Fruit fly (Drosophila melanogaster) whole organism, embryonic: Measurements from ENCODE around the gene CG14339.

Experiments used
- CG10147 ChIP-seq: fragments of 200-800 bp; sonication (Bioruptor generic); optimal IDR thresholded peaks from 2 replicates; lab custom pipeline; 2019; ENCODE audit warnings: missing biosample characterization, mild to moderate bottlenecking, missing genetic modification characterization, moderate library complexity
- CG10462 ChIP-seq: fragments of 200-800 bp; sonication (Bioruptor generic); optimal IDR thresholded peaks from 2 replicates; lab custom pipeline; 2016; ENCODE audit warnings: missing biosample characterization, missing genetic modification characterization
- CG11093 ChIP-seq: fragments of 200-800 bp; sonication (Bioruptor generic); IDR thresholded peaks from 3 replicates; pipeline ENCODE4 v1.3.6; 2022; ENCODE audit warnings: missing biosample characterization, missing genetic modification characterization
- CG11456 ChIP-seq: fragments of 200-800 bp; sonication (Bioruptor generic); IDR thresholded peaks from 3 replicates; pipeline ENCODE4 v1.3.6; 2022; ENCODE audit warnings: missing biosample characterization, missing genetic modification characterization
- CG12942 ChIP-seq: fragments of 200-800 bp; sonication (Bioruptor generic); optimal IDR thresholded peaks from 3 replicates; lab custom pipeline; 2016; ENCODE audit warnings: missing biosample characterization, missing genetic modification characterization
- CG13424 ChIP-seq: fragments of 200-800 bp; sonication (Bioruptor generic); optimal IDR thresholded peaks from 2 replicates; lab custom pipeline; 2019; ENCODE audit warnings: missing biosample characterization, mild to moderate bottlenecking, missing genetic modification characterization, moderate library complexity
- CG13775 ChIP-seq: fragments of 200-800 bp; sonication (Bioruptor generic); optimal IDR thresholded peaks from 3 replicates; lab custom pipeline; 2017; ENCODE audit warnings: missing biosample characterization, mild to moderate bottlenecking, missing genetic modification characterization
- CG13894 ChIP-seq: fragments of 200-800 bp; sonication (Bioruptor generic); optimal IDR thresholded peaks from 3 replicates; lab custom pipeline; 2018; ENCODE audit warnings: missing biosample characterization, mild to moderate bottlenecking, missing genetic modification characterization, moderate library complexity
- CG14050 ChIP-seq: fragments of 200-800 bp; sonication (Bioruptor generic); IDR thresholded peaks from 3 replicates; pipeline ENCODE4 v1.3.6; 2022; ENCODE audit warnings: missing biosample characterization, missing genetic modification characterization
- CG15514 ChIP-seq: fragments of 200-800 bp; sonication (Bioruptor generic); optimal IDR thresholded peaks from 3 replicates; lab custom pipeline; 2017; ENCODE audit warnings: missing biosample characterization, missing genetic modification characterization, mild to moderate bottlenecking, moderate library complexity, missing genetic modification reagents
- CG16813 ChIP-seq: fragments of 200-800 bp; sonication (Bioruptor generic); IDR thresholded peaks from 3 replicates; pipeline ENCODE4 v1.3.6; 2022; ENCODE audit warnings: missing biosample characterization, missing genetic modification characterization; ENCODE audit not compliant: partially characterized antibody
- CG17568 ChIP-seq: fragments of 200-800 bp; sonication (Bioruptor generic); optimal IDR thresholded peaks from 2 replicates; lab custom pipeline; 2018; ENCODE audit warnings: missing biosample characterization, mild to moderate bottlenecking, missing genetic modification characterization, moderate library complexity
- CG18619 ChIP-seq: fragments of 200-800 bp; sonication (Bioruptor generic); optimal IDR thresholded peaks from 3 replicates; lab custom pipeline; 2017; ENCODE audit warnings: missing biosample characterization, mild to moderate bottlenecking, missing genetic modification characterization
- CG2712 ChIP-seq: fragments of 200-800 bp; optimal IDR thresholded peaks from 3 replicates; lab custom pipeline; 2019; ENCODE audit warnings: missing biosample characterization, mild to moderate bottlenecking, missing genetic modification characterization, moderate library complexity
- CG2889 ChIP-seq: fragments of 200-800 bp; sonication (Bioruptor generic); IDR thresholded peaks from 3 replicates; pipeline ENCODE4 v1.3.6; 2022; ENCODE audit warnings: missing biosample characterization, missing genetic modification characterization
- CG30020 ChIP-seq: fragments of 200-800 bp; optimal IDR thresholded peaks from 2 replicates; lab custom pipeline; 2019; ENCODE audit warnings: missing biosample characterization, mild to moderate bottlenecking, missing genetic modification characterization, moderate library complexity
- CG31388 ChIP-seq: fragments of 200-800 bp; sonication (Bioruptor generic); optimal IDR thresholded peaks from 2 replicates; lab custom pipeline; 2016; ENCODE audit warnings: missing biosample characterization, missing genetic modification characterization
- CG33213 ChIP-seq: fragments of 200-800 bp; sonication (Bioruptor generic); optimal IDR thresholded peaks from 3 replicates; lab custom pipeline; 2016; ENCODE audit warnings: missing biosample characterization, missing genetic modification characterization
- CG33557 ChIP-seq: fragments of 200-800 bp; sonication (Bioruptor generic); optimal IDR thresholded peaks from 2 replicates; lab custom pipeline; 2019; ENCODE audit warnings: missing biosample characterization, mild to moderate bottlenecking, missing genetic modification characterization, moderate library complexity
- CG34376 ChIP-seq: fragments of 200-800 bp; sonication (Bioruptor generic); optimal IDR thresholded peaks from 2 replicates; lab custom pipeline; 2018; ENCODE audit warnings: missing biosample characterization, mild to moderate bottlenecking, missing genetic modification characterization
- CG4854 ChIP-seq: fragments of 200-800 bp; sonication (Bioruptor generic); optimal IDR thresholded peaks from 2 replicates; lab custom pipeline; 2016; ENCODE audit warnings: missing biosample characterization, missing genetic modification characterization, inconsistent platforms
- CG6689 ChIP-seq: fragments of 200-800 bp; sonication (Bioruptor generic); IDR thresholded peaks from 2 replicates; pipeline ENCODE4 v1.3.6; 2022; ENCODE audit warnings: missing biosample characterization, missing genetic modification characterization
- CG9215 ChIP-seq: fragments of 200-800 bp; sonication (Bioruptor generic); IDR thresholded peaks from 2 replicates; pipeline ENCODE4 v1.3.6; 2022; ENCODE audit warnings: missing biosample characterization, missing genetic modification characterization
- CG9609 ChIP-seq: fragments of 200-800 bp; sonication (Bioruptor generic); optimal IDR thresholded peaks from 3 replicates; lab custom pipeline; 2016; ENCODE audit warnings: missing biosample characterization, missing genetic modification characterization
- CG9876 ChIP-seq: fragments of 200-800 bp; sonication (Bioruptor generic); optimal IDR thresholded peaks from 2 replicates; lab custom pipeline; 2016; ENCODE audit warnings: missing biosample characterization, missing genetic modification characterization
- E2f2 ChIP-seq: fragments of 200-800 bp; sonication (Bioruptor generic); IDR thresholded peaks from 2 replicates; pipeline ENCODE4 v1.3.6; 2022; ENCODE audit warnings: missing biosample characterization, missing genetic modification characterization
- Gsc ChIP-seq: fragments of 200-800 bp; sonication (Bioruptor generic); IDR thresholded peaks from 2 replicates; pipeline ENCODE4 v1.3.6; 2022; ENCODE audit warnings: missing biosample characterization, missing genetic modification characterization
- Gug ChIP-seq: fragments of 200-800 bp; sonication (Bioruptor generic); IDR thresholded peaks from 4 replicates; pipeline ENCODE4 v1.3.6; 2022; ENCODE audit warnings: missing biosample characterization, missing genetic modification characterization
- Hr78 ChIP-seq, 2 experiments: fragments of 200-800 bp in 1 of 2; fragments of >200 bp in 1 of 2; sonication (Bioruptor generic) in 1 of 2; optimal IDR thresholded peaks; 2 replicates each; lab custom pipeline; 2017 to 2019; ENCODE audit warnings: missing biosample characterization in 2 of 2, missing genetic modification characterization in 2 of 2, mild to moderate bottlenecking in 1 of 2, moderate library complexity in 1 of 2
- MESR4 ChIP-seq: fragments of 200-800 bp; sonication (Bioruptor generic); optimal IDR thresholded peaks from 2 replicates; lab custom pipeline; 2018; ENCODE audit warnings: missing biosample characterization, mild to moderate bottlenecking, missing genetic modification characterization, moderate library complexity
- MTF-1 ChIP-seq: fragments of 200-800 bp; sonication (Bioruptor generic); optimal IDR thresholded peaks from 2 replicates; lab custom pipeline; 2018; ENCODE audit warnings: missing biosample characterization, mild to moderate bottlenecking, missing genetic modification characterization, borderline replicate concordance
- Mes4 ChIP-seq: fragments of 200-800 bp; sonication (Bioruptor generic); optimal IDR thresholded peaks from 2 replicates; lab custom pipeline; 2016; ENCODE audit warnings: missing biosample characterization, missing genetic modification characterization
- NC2α ChIP-seq: fragments of 200-800 bp; sonication (Bioruptor generic); optimal IDR thresholded peaks from 2 replicates; lab custom pipeline; 2016; ENCODE audit warnings: missing biosample characterization, missing genetic modification characterization
- Scr ChIP-seq: fragments of 200-800 bp; sonication (Bioruptor generic); IDR thresholded peaks from 2 replicates; pipeline ENCODE4 v1.3.6; 2022; ENCODE audit warnings: missing biosample characterization, missing genetic modification characterization; ENCODE audit not compliant: partially characterized antibody
- Spps ChIP-seq: fragments of 200-800 bp; sonication (Bioruptor generic); optimal IDR thresholded peaks from 2 replicates; lab custom pipeline; 2018; ENCODE audit warnings: missing biosample characterization, mild to moderate bottlenecking, missing genetic modification characterization
- ato ChIP-seq: fragments of 200-800 bp; sonication (Bioruptor generic); IDR thresholded peaks from 2 replicates; pipeline ENCODE4 v1.3.6; 2022; ENCODE audit warnings: missing biosample characterization, missing genetic modification characterization; ENCODE audit not compliant: partially characterized antibody
- btn ChIP-seq: fragments of 200-800 bp; sonication (Bioruptor generic); optimal IDR thresholded peaks from 2 replicates; lab custom pipeline; 2016; ENCODE audit warnings: missing biosample characterization, missing genetic modification characterization
- croc ChIP-seq: fragments of 200-800 bp; sonication (Bioruptor generic); conservative IDR thresholded peaks from 3 replicates; pipeline ENCODE4 v1.3.6; 2022; ENCODE audit warnings: missing biosample characterization, missing genetic modification characterization
- esg ChIP-seq: fragments of 200-800 bp; sonication (Bioruptor generic); conservative IDR thresholded peaks from 2 replicates; pipeline ENCODE4 v1.3.6; 2022; ENCODE audit warnings: missing biosample characterization, missing genetic modification characterization
- exex ChIP-seq: fragments of 200-800 bp; sonication (Bioruptor generic); optimal IDR thresholded peaks from 4 replicates; lab custom pipeline; 2018; ENCODE audit warnings: missing biosample characterization, mild to moderate bottlenecking, missing genetic modification characterization, moderate library complexity
- fd96Cb ChIP-seq: fragments of 200-800 bp; sonication (Bioruptor generic); optimal IDR thresholded peaks from 2 replicates; lab custom pipeline; 2018; ENCODE audit warnings: missing biosample characterization, mild to moderate bottlenecking, missing genetic modification characterization, moderate library complexity
- ftz-f1 ChIP-seq: fragments of 200-800 bp; sonication (Bioruptor generic); optimal IDR thresholded peaks from 2 replicates; lab custom pipeline; 2016; ENCODE audit warnings: missing biosample characterization, missing genetic modification characterization
- gcm2 ChIP-seq: fragments of 200-800 bp; sonication (Bioruptor generic); optimal IDR thresholded peaks from 2 replicates; lab custom pipeline; 2016; ENCODE audit warnings: missing biosample characterization, missing genetic modification characterization
- jing ChIP-seq: fragments of 200-800 bp; sonication (Bioruptor generic); optimal IDR thresholded peaks from 2 replicates; lab custom pipeline; 2018; ENCODE audit warnings: missing biosample characterization, mild to moderate bottlenecking, missing genetic modification characterization
- ken ChIP-seq: fragments of 200-800 bp; sonication (Bioruptor generic); IDR thresholded peaks from 3 replicates; pipeline ENCODE4 v1.3.6; 2022; ENCODE audit warnings: missing biosample characterization, missing genetic modification characterization
- lab ChIP-seq: fragments of 200-800 bp; sonication (Bioruptor generic); optimal IDR thresholded peaks from 3 replicates; lab custom pipeline; 2017; ENCODE audit warnings: missing biosample characterization, missing genetic modification characterization, mild to moderate bottlenecking, moderate library complexity, missing genetic modification reagents
- pita ChIP-seq: fragments of 200-800 bp; sonication (Bioruptor generic); optimal IDR thresholded peaks from 2 replicates; lab custom pipeline; 2017; ENCODE audit warnings: missing biosample characterization, mild to moderate bottlenecking, missing genetic modification characterization
- sug ChIP-seq: fragments of 200-800 bp; optimal IDR thresholded peaks from 2 replicates; lab custom pipeline; 2019; ENCODE audit warnings: missing biosample characterization, mild to moderate bottlenecking, missing genetic modification characterization, moderate library complexity
- toy ChIP-seq: fragments of 200-800 bp; sonication (Bioruptor generic); IDR thresholded peaks from 2 replicates; pipeline ENCODE4 v1.3.6; 2022; ENCODE audit warnings: missing biosample characterization, missing genetic modification characterization
- wor ChIP-seq: fragments of 200-800 bp; sonication (Bioruptor generic); IDR thresholded peaks from 2 replicates; pipeline ENCODE4 v1.3.6; 2022; ENCODE audit warnings: missing biosample characterization, missing genetic modification characterization

The CG14339 gene

DNA sequence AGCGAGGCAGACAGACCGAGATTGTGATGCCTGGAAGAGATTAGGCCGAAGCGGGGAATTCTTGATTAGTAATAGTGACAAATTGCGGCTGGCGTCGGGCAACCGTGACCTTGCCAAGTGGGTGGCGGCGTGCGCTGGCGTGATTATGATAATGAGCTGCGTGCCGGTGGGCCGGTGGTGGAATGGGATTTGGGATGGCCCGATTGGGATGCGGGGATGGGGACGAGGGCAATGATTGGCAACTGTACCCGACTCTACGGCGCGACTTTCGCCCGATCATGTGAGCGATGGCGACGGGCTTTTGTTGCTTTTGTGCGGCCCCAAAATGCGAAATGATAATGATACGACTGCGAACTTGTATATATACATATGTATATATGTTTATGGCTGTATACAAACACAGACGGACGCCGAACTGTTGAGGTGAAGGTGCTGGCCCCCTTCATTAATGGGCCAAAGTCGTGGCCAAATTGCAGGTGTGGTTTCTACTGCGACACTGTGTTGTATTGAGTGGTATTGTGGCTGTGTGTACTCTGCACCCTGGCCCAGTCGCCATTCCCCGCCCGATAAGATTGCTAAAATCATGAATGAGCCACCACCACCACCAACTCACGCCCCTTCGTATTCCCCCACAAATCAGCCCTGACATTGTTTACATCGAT lies 8.5 kb downstream of the CG14339 start (continued):
- no peak for TF ChIP-seq CG10462 (GFP tag; lab: Kevin White, UChicago)
- no peak for TF ChIP-seq CG13894 (tag; lab: Kevin White, UChicago)
- no peak for TF ChIP-seq CG14050 (GFP tag; lab: Robert Waterston, UW)
- no peak for TF ChIP-seq MESR4 (GFP tag; lab: Kevin White, UChicago)
- no peak for TF ChIP-seq CG13775 (GFP tag; lab: Kevin White, UChicago)
- TF ChIP-seq croc (GFP tag; lab: Robert Waterston, UW): no peak
- no peak for TF ChIP-seq CG30020 (tag; lab: Kevin White, UChicago)
- TF ChIP-seq gcm2: no peak
- TF ChIP-seq CG10147 (GFP tag; lab: Kevin White, UChicago): no peak
- no peak for TF ChIP-seq CG15514 (GFP tag; lab: Kevin White, UChicago)
- peak; percentile 43 for TF ChIP-seq exex (tag; lab: Kevin White, UChicago)
- no peak for TF ChIP-seq CG6689 (GFP tag; lab: Robert Waterston, UW)
- TF ChIP-seq ken: no peak
- TF ChIP-seq Spps (tag; lab: Kevin White, UChicago): no peak
- no peak for TF ChIP-seq CG11456 (GFP tag; lab: Robert Waterston, UW)
- TF ChIP-seq Gug (GFP tag; lab: Robert Waterston, UW): no peak
- no peak for TF ChIP-seq CG33557 (GFP tag; lab: Kevin White, UChicago)
- no peak for TF ChIP-seq CG11093
- peak; percentile 46 for TF ChIP-seq ftz-f1 (GFP tag; lab: Kevin White, UChicago)
- peak; percentile 45 for TF ChIP-seq CG34376 (GFP tag; lab: Kevin White, UChicago)
- no peak for TF ChIP-seq CG2712 (tag; lab: Kevin White, UChicago)
- no peak for TF ChIP-seq Gsc (GFP tag; lab: Robert Waterston, UW)
- no peak for TF ChIP-seq CG9609
- no peak for TF ChIP-seq MTF-1 (GFP tag; lab: Kevin White, UChicago)
- TF ChIP-seq ato (GFP tag; lab: Robert Waterston, UW): no peak
- no peak for TF ChIP-seq fd96Cb (tag; lab: Kevin White, UChicago)
- no peak for TF ChIP-seq CG18619
- TF ChIP-seq CG9876 (GFP tag; lab: Kevin White, UChicago): no peak
- TF ChIP-seq NC2α (GFP tag; lab: Kevin White, UChicago): no peak
- TF ChIP-seq CG13424 (tag; lab: Kevin White, UChicago): no peak
- no peak for TF ChIP-seq pita (GFP tag; lab: Kevin White, UChicago)
- no peak for TF ChIP-seq wor (GFP tag; lab: Robert Waterston, UW)
- no peak for TF ChIP-seq jing (GFP tag; lab: Kevin White, UChicago)
- TF ChIP-seq CG2889 (GFP tag; lab: Robert Waterston, UW): no peak
- no peak for TF ChIP-seq Hr78 (GFP tag; optimal IDR thresholded peaks at IDR 0.05; lab: Kevin White, UChicago)
- no peak for TF ChIP-seq CG33213 (GFP tag; lab: Kevin White, UChicago)
- no peak for TF ChIP-seq CG16813 (GFP tag; lab: Robert Waterston, UW)
- TF ChIP-seq toy (GFP tag; lab: Robert Waterston, UW): no peak
- no peak for TF ChIP-seq btn (GFP tag; lab: Kevin White, UChicago)
- TF ChIP-seq CG31388 (GFP tag; lab: Kevin White, UChicago): no peak
- TF ChIP-seq lab (GFP tag; lab: Kevin White, UChicago): peak; percentile 55
- no peak for TF ChIP-seq CG17568
- TF ChIP-seq E2f2 (GFP tag; lab: Robert Waterston, UW): no peak
- no peak for TF ChIP-seq Scr (GFP tag; lab: Robert Waterston, UW)
- TF ChIP-seq CG9215 (GFP tag; lab: Robert Waterston, UW): no peak
- peak; percentile 33 for TF ChIP-seq sug (tag; lab: Kevin White, UChicago)
- no peak for TF ChIP-seq CG4854 (GFP tag; lab: Kevin White, UChicago)
- TF ChIP-seq Mes4 (GFP tag; lab: Kevin White, UChicago): no peak
- no peak for TF ChIP-seq esg
- TF ChIP-seq CG12942: no peak
